Worm (Caenorhabditis elegans) whole organism, L1 larva: ENCODE data around the gene H20J04.4.

Experiments
- ceh-63 ChIP-seq: fragments of 200-800 bp; sonication (Bioruptor generic); optimal IDR thresholded peaks from 2 replicates; lab custom pipeline; 2018; ENCODE audit warnings: mild to moderate bottlenecking, missing genetic modification characterization, missing compliant biosample characterization
- ceh-8 ChIP-seq: fragments of 200-800 bp; sonication (Bioruptor generic); optimal IDR thresholded peaks from 2 replicates; lab custom pipeline; 2018; ENCODE audit warnings: mild to moderate bottlenecking, missing genetic modification characterization, moderate library complexity, missing compliant biosample characterization
- efl-1 ChIP-seq, 4 experiments: fragments of 150-350 bp; optimal IDR thresholded peaks in 3 of 4; peaks in 1 of 4; 1 replicate in 1 of 4; 2 replicates in 3 of 4; lab custom pipeline; 2014; ENCODE audit warnings: missing biosample characterization in 2 of 4, missing genetic modification characterization in 2 of 4, missing genetic modification reagents in 2 of 4
- fkh-10 ChIP-seq: sonication (generic microtip); optimal IDR thresholded peaks from 2 replicates; lab custom pipeline; 2017; ENCODE audit warnings: missing biosample characterization, missing genetic modification reagents, missing genetic modification characterization
- fos-1 ChIP-seq: fragments of 150-350 bp; optimal IDR thresholded peaks from 2 replicates; lab custom pipeline; 2014; ENCODE audit warnings: missing biosample characterization, missing genetic modification characterization
- irx-1 ChIP-seq: sonication (generic microtip); optimal IDR thresholded peaks from 2 replicates; lab custom pipeline; 2016; ENCODE audit warnings: missing genetic modification characterization, missing compliant biosample characterization
- jun-1 ChIP-seq: fragments of 150-350 bp; optimal IDR thresholded peaks from 2 replicates; lab custom pipeline; 2014; ENCODE audit warnings: missing biosample characterization, missing genetic modification reagents, missing genetic modification characterization
- nhr-237 ChIP-seq: fragments of 150-350 bp; optimal IDR thresholded peaks from 2 replicates; lab custom pipeline; 2014; ENCODE audit warnings: missing biosample characterization, missing genetic modification characterization
- nhr-77 ChIP-seq: fragments of 150-350 bp; optimal IDR thresholded peaks from 2 replicates; lab custom pipeline; 2014; ENCODE audit warnings: missing biosample characterization, missing genetic modification characterization
- pqm-1 ChIP-seq: sonication (generic microtip); optimal IDR thresholded peaks from 3 replicates; lab custom pipeline; 2017; ENCODE audit warnings: missing biosample characterization, missing genetic modification characterization
- snu-23 ChIP-seq: sonication (generic microtip); optimal IDR thresholded peaks from 2 replicates; lab custom pipeline; 2016; ENCODE audit warnings: missing genetic modification characterization, missing compliant biosample characterization

DNA sequence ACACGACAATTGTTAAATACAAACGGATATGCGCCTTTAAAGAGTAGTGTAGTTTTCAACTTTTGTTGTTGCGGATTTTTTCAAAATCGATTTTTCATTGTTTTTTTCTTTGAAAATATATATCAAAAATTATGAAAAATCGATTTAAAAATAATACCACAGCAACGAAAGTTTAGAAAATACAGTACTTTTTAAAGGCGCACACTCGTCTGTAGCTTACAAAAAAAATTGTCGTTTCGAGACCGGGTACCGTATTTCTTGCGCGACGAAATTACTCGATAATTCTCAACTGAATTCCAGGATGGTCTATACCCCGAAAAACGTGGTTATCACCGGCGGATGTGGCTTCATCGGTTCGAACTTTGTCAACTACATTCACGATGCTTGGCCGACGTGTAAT lies 34.0 kb upstream of the H20J04.4 start, which contains the start of gene rml-4:
- TF ChIP-seq nhr-77 (no peak), snu-23 (GFP tag; lab: Kevin White, UChicago) (no peak), fkh-10 (GFP tag; lab: Kevin White, UChicago) (no peak), pqm-1 (no peak), efl-1 (optimal IDR thresholded peaks at IDR 0.05; lab: Kevin White, UChicago) (no peak), efl-1 (GFP tag; optimal IDR thresholded peaks at IDR 0.05 in 1 of 2; lab: Kevin White, UChicago) (peak in 1 of 2 experiments; percentile 71), nhr-237 (no peak), ceh-63 (GFP tag; lab: Kevin White, UChicago) (no peak), jun-1 (tag; lab: Kevin White, UChicago) (no peak), fos-1 (no peak), ceh-8 (GFP tag; lab: Kevin White, UChicago) (no peak), irx-1 (tag; lab: Kevin White, UChicago) (no peak)
